Fruit fly (Drosophila melanogaster): ENCODE data around the gene CG4592.

DNA sequence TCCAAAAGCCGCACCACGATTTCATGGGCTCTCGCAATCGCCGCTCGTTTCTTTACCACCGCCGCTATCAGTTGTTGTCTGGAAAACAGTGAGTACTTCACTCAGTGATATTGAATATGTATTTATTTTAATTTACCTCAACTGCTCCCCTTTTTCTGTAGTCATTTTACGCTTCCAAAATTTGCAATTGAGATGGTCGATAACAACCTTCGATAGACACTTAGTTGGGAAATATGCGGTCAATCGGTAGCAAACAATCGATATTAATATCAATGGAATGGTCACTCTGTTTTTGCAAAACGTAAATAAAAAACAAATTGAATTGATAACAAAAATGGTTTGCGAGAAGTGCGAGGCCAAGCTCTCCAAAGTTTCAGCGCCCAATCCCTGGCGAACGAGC, 30.9 kb upstream of the CG4592 start, which contains the start of the genes CG34183 and CG4537:
- TF ChIP-seq gcm2 (GFP tag; optimal IDR thresholded peaks at IDR 0.05): no peak
- TF ChIP-seq dysf (GFP tag; IDR thresholded peaks at IDR 0.05): no peak
- TF ChIP-seq vnd (GFP tag; IDR thresholded peaks at IDR 0.05; ENCODE audit: partially characterized antibody): peak; percentile 85
- no peak for TF ChIP-seq cato (GFP tag; optimal IDR thresholded peaks at IDR 0.05; ENCODE audit: borderline replicate concordance)
- TF ChIP-seq Ravus (GFP tag; IDR thresholded peaks at IDR 0.05): no peak
- no peak for TF ChIP-seq CG10321 (GFP tag; IDR thresholded peaks at IDR 0.05)
- no peak for TF ChIP-seq CG3065 (GFP tag; optimal IDR thresholded peaks at IDR 0.05)
- no peak for TF ChIP-seq Neu2 (GFP tag; optimal IDR thresholded peaks at IDR 0.05; ENCODE audit: borderline replicate concordance)
- no peak for TF ChIP-seq CG33557 (GFP tag; optimal IDR thresholded peaks at IDR 0.05)
